Fruit fly (Drosophila melanogaster): ENCODE data around the gene Lcp65Ag3.

DNA sequence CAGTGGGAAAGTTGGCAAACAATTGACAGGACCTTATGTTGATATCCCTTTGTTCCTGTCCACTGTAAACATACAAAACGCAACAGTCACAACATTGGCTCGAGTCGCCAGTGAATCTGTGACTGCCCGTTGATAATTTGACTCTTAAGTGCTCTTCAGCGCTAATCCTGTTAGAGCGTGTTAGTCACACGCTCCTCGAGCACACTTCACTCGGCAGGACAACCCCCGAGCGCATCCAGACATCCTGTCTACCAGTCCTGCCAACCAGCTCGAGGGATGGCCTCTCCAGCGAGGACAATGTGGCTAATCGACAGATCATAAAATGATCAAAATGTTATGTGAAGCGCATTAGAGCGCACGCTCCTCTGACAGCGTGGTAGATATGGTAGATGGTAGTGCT is 26.2 kb downstream of the Lcp65Ag3 start:
- no peak for TF ChIP-seq CG8159 (tag; optimal IDR thresholded peaks at IDR 0.05)
- no peak for TF ChIP-seq CG17806 (tag; optimal IDR thresholded peaks at IDR 0.05)
- TF ChIP-seq Pif1A (GFP tag; optimal IDR thresholded peaks at IDR 0.05): no peak
- no peak for TF ChIP-seq CG32121 (GFP tag; IDR thresholded peaks at IDR 0.05)
- no peak for TF ChIP-seq Pif1B (GFP tag; optimal IDR thresholded peaks at IDR 0.05)
- TF ChIP-seq Snoo (tag; optimal IDR thresholded peaks at IDR 0.05): no peak
- no peak for TF ChIP-seq D1 (tag; optimal IDR thresholded peaks at IDR 0.05)
- no peak for TF ChIP-seq gl (tag; optimal IDR thresholded peaks at IDR 0.05)

Data from whole organism, pupa.